Worm (Caenorhabditis elegans) whole organism, early embryonic: Measurements from ENCODE around the gene nspc-20.
A peak's percentile ranks its signal among the peaks of the same experiment; 100 is the strongest.

Experiments
- B0310.2 ChIP-seq: sonication (generic microtip); optimal IDR thresholded peaks from 2 replicates; lab custom pipeline; 2016; ENCODE audit warnings: mild to moderate bottlenecking, missing genetic modification characterization, missing compliant biosample characterization
- F13C5.2 ChIP-seq: sonication (generic microtip); optimal IDR thresholded peaks from 2 replicates; lab custom pipeline; 2017; ENCODE audit warnings: mild to moderate bottlenecking, missing genetic modification characterization, inconsistent platforms, missing compliant biosample characterization
- aly-1 ChIP-seq: sonication (generic microtip); optimal IDR thresholded peaks from 2 replicates; lab custom pipeline; 2016; ENCODE audit warnings: missing genetic modification characterization, missing compliant biosample characterization
- ama-1 ChIP-seq: fragments of 150-350 bp; optimal IDR thresholded peaks from 2 replicates; lab custom pipeline; 2014
- ceh-13 ChIP-seq: fragments of 200-800 bp; sonication (Bioruptor generic); optimal IDR thresholded peaks from 2 replicates; lab custom pipeline; 2018; ENCODE audit warnings: mild to moderate bottlenecking, missing genetic modification characterization, missing compliant biosample characterization
- ceh-36 ChIP-seq: sonication (generic microtip); optimal IDR thresholded peaks from 2 replicates; lab custom pipeline; 2016; ENCODE audit warnings: missing genetic modification characterization, inconsistent platforms, missing compliant biosample characterization
- ets-7 ChIP-seq: sonication (generic microtip); optimal IDR thresholded peaks from 2 replicates; lab custom pipeline; 2016; ENCODE audit warnings: missing genotype, missing genetic modification characterization, missing compliant biosample characterization
- flt-1 ChIP-seq: fragments of 200-800 bp; sonication (Bioruptor generic); IDR thresholded peaks from 2 replicates; pipeline ENCODE4 v1.3.6; 2022; ENCODE audit warnings: missing genetic modification characterization, missing compliant biosample characterization
- hmbx-1 ChIP-seq: sonication (generic microtip); optimal IDR thresholded peaks from 2 replicates; lab custom pipeline; 2016; ENCODE audit warnings: mild to moderate bottlenecking, missing genetic modification characterization, missing compliant biosample characterization
- hmg-4 ChIP-seq: fragments of 200-800 bp; sonication (Bioruptor generic); optimal IDR thresholded peaks from 2 replicates; lab custom pipeline; 2018; ENCODE audit warnings: mild to moderate bottlenecking, missing genetic modification characterization, missing compliant biosample characterization
- hnd-1 ChIP-seq: sonication (generic microtip); optimal IDR thresholded peaks from 2 replicates; lab custom pipeline; 2016; ENCODE audit warnings: missing genetic modification characterization, missing compliant biosample characterization
- pes-1 ChIP-seq: fragments of 200-800 bp; sonication (Bioruptor generic); IDR thresholded peaks from 2 replicates; pipeline ENCODE4 v1.3.6; 2022; ENCODE audit warnings: missing genetic modification reagents, missing genetic modification characterization, missing compliant biosample characterization
- scrt-1 ChIP-seq: fragments of 200-800 bp; sonication (Bioruptor generic); IDR thresholded peaks from 2 replicates; pipeline ENCODE4 v1.3.6; 2022; ENCODE audit warnings: missing genetic modification characterization, missing compliant biosample characterization
- sea-1 ChIP-seq: fragments of 200-800 bp; sonication (Bioruptor generic); conservative IDR thresholded peaks from 2 replicates; pipeline ENCODE4 v1.3.6; 2022; ENCODE audit warnings: missing genetic modification characterization, missing compliant biosample characterization
- tbx-11 ChIP-seq: fragments of 200-800 bp; sonication (Bioruptor generic); IDR thresholded peaks from 2 replicates; pipeline ENCODE4 v1.3.6; 2022; ENCODE audit warnings: missing genetic modification characterization, missing compliant biosample characterization
- tbx-37 ChIP-seq: fragments of 200-800 bp; sonication (Bioruptor generic); conservative IDR thresholded peaks from 2 replicates; pipeline ENCODE4 v1.3.6; 2022; ENCODE audit warnings: missing genetic modification reagents, missing genetic modification characterization, missing compliant biosample characterization
- tra-4 ChIP-seq: sonication (generic microtip); optimal IDR thresholded peaks from 2 replicates; lab custom pipeline; 2017; ENCODE audit warnings: missing genetic modification characterization, missing compliant biosample characterization

nspc-20 gene

ce11 chrX:14563818-14564217, 33.8 kb upstream of the nspc-20 start:
- TF ChIP-seq tbx-37 (GFP tag; lab: Robert Waterston, UW) (no peak), tra-4 (tag; lab: Kevin White, UChicago) (no peak), sea-1 (GFP tag; lab: Robert Waterston, UW) (no peak), B0310.2 (tag; lab: Kevin White, UChicago) (no peak), pes-1 (GFP tag; lab: Robert Waterston, UW) (no peak), hmbx-1 (tag; lab: Kevin White, UChicago) (no peak), tbx-11 (GFP tag; lab: Robert Waterston, UW) (no peak), ama-1 (lab: Kevin White, UChicago) (no peak), F13C5.2 (tag; lab: Kevin White, UChicago) (no peak), flt-1 (GFP tag; lab: Robert Waterston, UW) (no peak)

- TF ChIP-seq hmbx-1 (tag; lab: Kevin White, UChicago) (no peak), ceh-13 (GFP tag; lab: Kevin White, UChicago) (no peak), scrt-1 (GFP tag; lab: Robert Waterston, UW) (no peak), tra-4 (tag; lab: Kevin White, UChicago) (no peak), aly-1 (tag; lab: Kevin White, UChicago) (no peak), ceh-36 (tag; lab: Kevin White, UChicago) (no peak), hnd-1 (no peak), tbx-11 (GFP tag; lab: Robert Waterston, UW) (no peak), ama-1 (lab: Kevin White, UChicago) (no peak), pes-1 (GFP tag; lab: Robert Waterston, UW) (no peak), hmg-4 (GFP tag; lab: Kevin White, UChicago) (no peak), flt-1 (GFP tag; lab: Robert Waterston, UW) (no peak), ets-7 (tag; lab: Kevin White, UChicago) (no peak), sea-1 (GFP tag; lab: Robert Waterston, UW) (no peak), B0310.2 (tag; lab: Kevin White, UChicago) (no peak), F13C5.2 (tag; lab: Kevin White, UChicago) (no peak)
Measured at ce11 chrX:14562286-14563086, 32.5 kb upstream of the nspc-20 start.

DNA sequence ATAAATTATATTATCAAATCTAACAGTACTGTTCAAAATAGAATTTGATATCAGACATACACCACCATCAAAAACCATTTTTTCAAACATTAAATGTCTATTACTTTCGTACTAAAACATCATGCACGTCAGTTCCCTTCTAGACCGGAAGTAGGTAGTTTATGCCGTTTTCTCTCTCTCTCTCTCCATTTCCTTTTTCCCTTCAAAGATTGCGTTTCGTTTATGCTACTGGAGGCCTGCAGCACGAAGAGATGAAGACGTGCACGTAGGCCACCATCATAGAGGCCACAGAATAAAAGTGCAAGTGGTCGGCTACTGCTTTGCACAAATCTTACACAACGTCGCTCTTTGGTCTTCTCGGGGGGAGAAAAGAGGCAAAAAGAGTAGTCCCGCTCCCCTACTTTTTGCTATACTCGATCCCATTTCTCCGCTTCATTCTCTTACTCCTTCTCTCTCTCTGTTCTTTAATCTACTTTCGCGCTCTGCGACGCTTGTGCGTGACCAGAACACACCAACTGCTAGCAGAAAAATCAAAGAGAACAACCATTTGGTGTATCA, 31.5 kb upstream of the nspc-20 start:
- TF ChIP-seq ama-1 (lab: Kevin White, UChicago) (no peak), F13C5.2 (tag; lab: Kevin White, UChicago) (peak; percentile 12), B0310.2 (tag; lab: Kevin White, UChicago) (no peak)

- TF ChIP-seq ceh-36 (tag; lab: Kevin White, UChicago) (no peak), scrt-1 (GFP tag; lab: Robert Waterston, UW) (no peak), hmg-4 (GFP tag; lab: Kevin White, UChicago) (no peak), F13C5.2 (tag; lab: Kevin White, UChicago) (peak; percentile 34)
Measured at ce11 chrX:14560297-14560680, 30.3 kb upstream of the nspc-20 start.

ce11 chrX:14559519-14560296, 29.7 kb upstream of the nspc-20 start:
- TF ChIP-seq ceh-13 (GFP tag; lab: Kevin White, UChicago) (no peak), ceh-36 (tag; lab: Kevin White, UChicago) (no peak), F13C5.2 (tag; lab: Kevin White, UChicago) (no peak), aly-1 (tag; lab: Kevin White, UChicago) (no peak), hnd-1 (no peak), B0310.2 (tag; lab: Kevin White, UChicago) (no peak), hmbx-1 (tag; lab: Kevin White, UChicago) (no peak), pes-1 (GFP tag; lab: Robert Waterston, UW) (no peak), ama-1 (lab: Kevin White, UChicago) (no peak), ets-7 (tag; lab: Kevin White, UChicago) (no peak), flt-1 (GFP tag; lab: Robert Waterston, UW) (no peak)

- TF ChIP-seq hnd-1 (no peak), aly-1 (tag; lab: Kevin White, UChicago) (no peak), tra-4 (tag; lab: Kevin White, UChicago) (no peak), tbx-37 (GFP tag; lab: Robert Waterston, UW) (no peak), sea-1 (GFP tag; lab: Robert Waterston, UW) (no peak), hmg-4 (GFP tag; lab: Kevin White, UChicago) (no peak), scrt-1 (GFP tag; lab: Robert Waterston, UW) (no peak), B0310.2 (tag; lab: Kevin White, UChicago) (no peak), tbx-11 (GFP tag; lab: Robert Waterston, UW) (no peak), ceh-36 (tag; lab: Kevin White, UChicago) (no peak), hmbx-1 (tag; lab: Kevin White, UChicago) (no peak)
Measured at ce11 chrX:14559084-14559483, 29.1 kb upstream of the nspc-20 start.
